Worm (Caenorhabditis elegans) whole organism, late embryonic: Measurements from ENCODE around the gene twk-24.
A peak's percentile ranks its signal among the peaks of the same experiment; 100 is the strongest.

ENCODE experiments used
- C38D4.7 ChIP-seq: fragments of 200-800 bp; sonication (Bioruptor generic); optimal IDR thresholded peaks from 2 replicates; lab custom pipeline; 2018; ENCODE audit warnings: mild to moderate bottlenecking, missing genetic modification characterization, moderate library complexity, missing compliant biosample characterization
- F13H6.1 ChIP-seq: sonication (generic microtip); optimal IDR thresholded peaks from 2 replicates; lab custom pipeline; 2016; ENCODE audit warnings: missing genetic modification characterization, missing compliant biosample characterization
- K02D7.2 ChIP-seq: sonication (generic microtip); optimal IDR thresholded peaks from 2 replicates; lab custom pipeline; 2017; ENCODE audit warnings: mild to moderate bottlenecking, missing genetic modification characterization, missing compliant biosample characterization
- T23F11.4 ChIP-seq: fragments of 200-800 bp; sonication (Bioruptor generic); optimal IDR thresholded peaks from 2 replicates; lab custom pipeline; 2018; ENCODE audit warnings: mild to moderate bottlenecking, missing genetic modification characterization, missing compliant biosample characterization
- Y22D7AL.16 ChIP-seq: sonication (generic microtip); optimal IDR thresholded peaks from 2 replicates; lab custom pipeline; 2016; ENCODE audit warnings: missing genetic modification characterization, missing compliant biosample characterization
- ahr-1 ChIP-seq: sonication (generic microtip); optimal IDR thresholded peaks from 2 replicates; lab custom pipeline; 2016; ENCODE audit warnings: missing genetic modification characterization, missing compliant biosample characterization
- ama-1 ChIP-seq: fragments of 150-350 bp; optimal IDR thresholded peaks from 2 replicates; lab custom pipeline; 2014
- ceh-14 ChIP-seq: sonication (generic microtip); optimal IDR thresholded peaks from 2 replicates; lab custom pipeline; 2016; ENCODE audit warnings: missing genotype, missing genetic modification characterization, missing compliant biosample characterization
- ceh-18 ChIP-seq: sonication (generic microtip); optimal IDR thresholded peaks from 2 replicates; lab custom pipeline; 2016; ENCODE audit warnings: missing genetic modification characterization, missing compliant biosample characterization
- ceh-19 ChIP-seq: fragments of 200-800 bp; sonication (Bioruptor generic); optimal IDR thresholded peaks from 2 replicates; lab custom pipeline; 2018; ENCODE audit warnings: mild to moderate bottlenecking, missing genetic modification characterization, missing compliant biosample characterization
- ceh-2 ChIP-seq: sonication (generic microtip); optimal IDR thresholded peaks from 2 replicates; lab custom pipeline; 2016; ENCODE audit warnings: missing genotype, missing genetic modification characterization, missing compliant biosample characterization
- ceh-22 ChIP-seq: sonication (generic microtip); optimal IDR thresholded peaks from 2 replicates; lab custom pipeline; 2017; ENCODE audit warnings: missing biosample characterization, missing genetic modification characterization
- ceh-24 ChIP-seq: sonication (generic microtip); optimal IDR thresholded peaks from 2 replicates; lab custom pipeline; 2016; ENCODE audit warnings: mild to moderate bottlenecking, missing genetic modification characterization, missing compliant biosample characterization
- ceh-30 ChIP-seq: fragments of 150-350 bp; optimal IDR thresholded peaks from 2 replicates; lab custom pipeline; 2014; ENCODE audit warnings: missing biosample characterization, missing genetic modification characterization
- ceh-31 ChIP-seq: sonication (generic microtip); optimal IDR thresholded peaks from 2 replicates; lab custom pipeline; 2016; ENCODE audit warnings: missing genetic modification characterization, missing compliant biosample characterization
- ceh-34 ChIP-seq: sonication (generic microtip); optimal IDR thresholded peaks from 2 replicates; lab custom pipeline; 2016; ENCODE audit warnings: mild to moderate bottlenecking, missing genetic modification characterization, missing compliant biosample characterization
- ceh-45 ChIP-seq: fragments of 200-800 bp; sonication (Bioruptor generic); IDR thresholded peaks from 2 replicates; pipeline ENCODE4 v1.3.6; 2022; ENCODE audit warnings: missing genetic modification reagents, missing genetic modification characterization, missing compliant biosample characterization
- ceh-48 ChIP-seq: sonication (generic microtip); optimal IDR thresholded peaks from 2 replicates; lab custom pipeline; 2016; ENCODE audit warnings: missing genetic modification characterization, inconsistent platforms, missing compliant biosample characterization
- ceh-6 ChIP-seq: fragments of 200-800 bp; sonication (Bioruptor generic); optimal IDR thresholded peaks from 2 replicates; lab custom pipeline; 2018; ENCODE audit warnings: mild to moderate bottlenecking, missing genetic modification characterization, missing compliant biosample characterization
- ceh-9 ChIP-seq: sonication (generic microtip); optimal IDR thresholded peaks from 2 replicates; lab custom pipeline; 2016; ENCODE audit warnings: mild to moderate bottlenecking, missing genetic modification characterization, inconsistent platforms, missing compliant biosample characterization
- dmd-4 ChIP-seq: sonication (generic microtip); optimal IDR thresholded peaks from 2 replicates; lab custom pipeline; 2016; ENCODE audit warnings: borderline replicate concordance, missing genetic modification characterization, missing compliant biosample characterization
- dve-1 ChIP-seq: sonication (generic microtip); optimal IDR thresholded peaks from 2 replicates; lab custom pipeline; 2017; ENCODE audit warnings: antibody characterized with exemption, mild to moderate bottlenecking, missing genetic modification characterization, missing compliant biosample characterization
- elt-2 ChIP-seq: sonication (generic microtip); optimal IDR thresholded peaks from 2 replicates; lab custom pipeline; 2016; ENCODE audit warnings: missing genetic modification reagents, missing genetic modification characterization, missing compliant biosample characterization
- elt-4 ChIP-seq: sonication (generic microtip); optimal IDR thresholded peaks from 2 replicates; lab custom pipeline; 2016; ENCODE audit warnings: missing genetic modification characterization, missing compliant biosample characterization
- ets-4 ChIP-seq: sonication (generic microtip); optimal IDR thresholded peaks from 2 replicates; lab custom pipeline; 2016; ENCODE audit warnings: missing genetic modification characterization, missing compliant biosample characterization
- eyg-1 ChIP-seq: sonication (generic microtip); optimal IDR thresholded peaks from 2 replicates; lab custom pipeline; 2016; ENCODE audit warnings: missing genotype, missing genetic modification characterization, missing compliant biosample characterization
- fax-1 ChIP-seq: sonication (generic microtip); optimal IDR thresholded peaks from 2 replicates; lab custom pipeline; 2016; ENCODE audit warnings: missing genotype, missing genetic modification characterization, missing compliant biosample characterization
- fkh-10 ChIP-seq: fragments of 150-350 bp; optimal IDR thresholded peaks from 2 replicates; lab custom pipeline; 2014; ENCODE audit warnings: missing biosample characterization, missing genetic modification reagents, missing genetic modification characterization
- fkh-6 ChIP-seq: sonication (generic microtip); optimal IDR thresholded peaks from 2 replicates; lab custom pipeline; 2016; ENCODE audit warnings: missing genetic modification characterization, missing compliant biosample characterization
- gmeb-2 ChIP-seq: sonication (generic microtip); optimal IDR thresholded peaks from 2 replicates; lab custom pipeline; 2016; ENCODE audit warnings: missing genetic modification characterization, inconsistent platforms, missing compliant biosample characterization
- hlh-13 ChIP-seq: fragments of 200-800 bp; sonication (Bioruptor generic); optimal IDR thresholded peaks from 2 replicates; lab custom pipeline; 2018; ENCODE audit warnings: mild to moderate bottlenecking, missing genetic modification characterization, missing compliant biosample characterization
- hlh-15 ChIP-seq: sonication (generic microtip); optimal IDR thresholded peaks from 2 replicates; lab custom pipeline; 2016; ENCODE audit warnings: missing genetic modification characterization, missing compliant biosample characterization
- hlh-30 ChIP-seq: sonication (generic microtip); optimal IDR thresholded peaks from 2 replicates; lab custom pipeline; 2017; ENCODE audit warnings: antibody characterized with exemption, missing genetic modification characterization, missing compliant biosample characterization; ENCODE audit not compliant: insufficient read depth
- hlh-6 ChIP-seq: sonication (generic microtip); optimal IDR thresholded peaks from 2 replicates; lab custom pipeline; 2016; ENCODE audit warnings: missing genotype, missing genetic modification characterization, missing compliant biosample characterization
- lin-11 ChIP-seq: fragments of 200-800 bp; sonication (Bioruptor generic); optimal IDR thresholded peaks from 2 replicates; lab custom pipeline; 2018; ENCODE audit warnings: mild to moderate bottlenecking, missing genetic modification characterization, missing compliant biosample characterization
- madf-2 ChIP-seq: sonication (generic microtip); optimal IDR thresholded peaks from 2 replicates; lab custom pipeline; 2017; ENCODE audit warnings: missing genetic modification characterization, missing compliant biosample characterization
- nhr-11 ChIP-seq: fragments of 150-350 bp; optimal IDR thresholded peaks from 2 replicates; lab custom pipeline; 2014; ENCODE audit warnings: missing biosample characterization, missing genetic modification characterization
- nhr-232 ChIP-seq: sonication (generic microtip); optimal IDR thresholded peaks from 2 replicates; lab custom pipeline; 2016; ENCODE audit warnings: missing genetic modification characterization, missing compliant biosample characterization
- odd-2 ChIP-seq: sonication (generic microtip); optimal IDR thresholded peaks from 2 replicates; lab custom pipeline; 2017; ENCODE audit warnings: antibody characterized with exemption, mild to moderate bottlenecking, missing genetic modification characterization, missing compliant biosample characterization
- pax-1 ChIP-seq: fragments of 150-350 bp; optimal IDR thresholded peaks from 2 replicates; lab custom pipeline; 2014; ENCODE audit warnings: missing biosample characterization, missing genetic modification characterization
- pha-4 ChIP-seq: fragments of 150-350 bp; optimal IDR thresholded peaks from 2 replicates; lab custom pipeline; 2018; ENCODE audit warnings: missing biosample characterization, missing genetic modification reagents, missing genetic modification characterization
- pqm-1 ChIP-seq: sonication (generic microtip); optimal IDR thresholded peaks from 2 replicates; lab custom pipeline; 2016; ENCODE audit warnings: missing genetic modification characterization, missing compliant biosample characterization
- sox-2 ChIP-seq: fragments of 200-800 bp; sonication (Bioruptor generic); IDR thresholded peaks from 2 replicates; pipeline ENCODE4 v1.3.6; 2022; ENCODE audit warnings: missing genetic modification reagents, missing genetic modification characterization, missing compliant biosample characterization
- syd-9 ChIP-seq: sonication (generic microtip); optimal IDR thresholded peaks from 2 replicates; lab custom pipeline; 2016; ENCODE audit warnings: mild to moderate bottlenecking, missing genetic modification characterization, moderate library complexity, missing compliant biosample characterization
- tbx-2 ChIP-seq: sonication (generic microtip); optimal IDR thresholded peaks from 2 replicates; lab custom pipeline; 2016; ENCODE audit warnings: missing genetic modification characterization, missing compliant biosample characterization
- tbx-7 ChIP-seq: sonication (generic microtip); optimal IDR thresholded peaks from 2 replicates; lab custom pipeline; 2016; ENCODE audit warnings: missing genotype, missing genetic modification characterization, missing compliant biosample characterization
- ttx-3 ChIP-seq: sonication (generic microtip); optimal IDR thresholded peaks from 2 replicates; lab custom pipeline; 2016; ENCODE audit warnings: missing genetic modification reagents, missing genetic modification characterization, missing compliant biosample characterization
- unc-3 ChIP-seq, 2 experiments: fragments of 200-800 bp in 1 of 2; sonication (Bioruptor generic) in 1 of 2; sonication (generic microtip) in 1 of 2; conservative IDR thresholded peaks in 1 of 2; optimal IDR thresholded peaks in 1 of 2; 2 replicates each; pipeline versions ENCODE4 v1.3.6 to Lab custom; 2016 to 2022; ENCODE audit warnings: missing compliant biosample characterization in 2 of 2, missing genetic modification characterization in 2 of 2, missing genetic modification reagents in 1 of 2
- unc-42 ChIP-seq: sonication (generic microtip); optimal IDR thresholded peaks from 2 replicates; lab custom pipeline; 2016; ENCODE audit warnings: missing genotype, missing genetic modification characterization, missing compliant biosample characterization
- unc-55 ChIP-seq: sonication (generic microtip); optimal IDR thresholded peaks from 2 replicates; lab custom pipeline; 2017; ENCODE audit warnings: missing biosample characterization, missing genetic modification reagents, missing genetic modification characterization
- zip-5 ChIP-seq: sonication (generic microtip); optimal IDR thresholded peaks from 2 replicates; lab custom pipeline; 2016; ENCODE audit warnings: missing genetic modification characterization, missing compliant biosample characterization
- ztf-16 ChIP-seq: sonication (generic microtip); optimal IDR thresholded peaks from 2 replicates; lab custom pipeline; 2017; ENCODE audit warnings: missing genetic modification characterization, missing compliant biosample characterization

twk-24 gene

DNA sequence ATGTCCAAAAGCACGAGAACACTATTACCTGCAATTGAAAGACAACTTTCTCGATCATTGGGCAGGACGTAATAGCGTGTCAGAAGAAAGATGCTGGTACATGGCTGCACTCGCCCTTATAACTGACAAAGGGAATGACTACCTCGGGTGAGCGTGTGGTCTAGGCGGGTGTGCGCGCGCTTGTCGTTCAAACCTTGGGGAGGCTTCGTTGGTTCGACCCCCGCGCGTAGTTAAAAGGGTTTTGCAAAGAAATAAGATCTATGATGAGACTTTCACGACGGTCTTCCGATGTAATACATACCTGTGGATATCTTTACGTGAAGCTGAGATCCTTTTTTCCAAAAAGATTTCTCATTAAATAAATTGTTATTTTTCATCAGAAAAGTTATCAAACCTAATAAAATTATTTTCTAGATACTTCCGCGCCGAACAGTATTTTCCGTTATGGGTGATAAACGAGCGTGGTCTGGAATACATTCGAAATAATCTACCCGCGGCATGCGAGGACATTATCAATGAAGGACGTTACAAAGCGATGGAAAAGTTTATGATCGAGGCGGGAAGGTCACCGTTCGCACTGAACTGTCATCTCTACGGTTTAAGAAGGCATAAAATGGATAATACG is 34.4 kb upstream of the twk-24 start:
- TF ChIP-seq zip-5 (peak; percentile 98), unc-55 (peak; percentile 30), ceh-30 (tag; lab: Kevin White, UChicago) (peak; percentile 93), ceh-45 (GFP tag; lab: Robert Waterston, UW) (peak; percentile 100), ceh-24 (peak; percentile 99), tbx-2 (tag; lab: Kevin White, UChicago) (peak; percentile 99), ama-1 (lab: Kevin White, UChicago) (peak; percentile 80), pax-1 (tag; lab: Kevin White, UChicago) (peak; percentile 29), Y22D7AL.16 (tag; lab: Kevin White, UChicago) (peak; percentile 99), ceh-19 (GFP tag; lab: Kevin White, UChicago) (peak; percentile 100), unc-42 (tag; lab: Kevin White, UChicago) (peak; percentile 95), ets-4 (tag; lab: Kevin White, UChicago) (peak; percentile 98), hlh-30 (tag; lab: Kevin White, UChicago) (peak; percentile 92), ceh-6 (GFP tag; lab: Kevin White, UChicago) (peak; percentile 100), C38D4.7 (GFP tag; lab: Kevin White, UChicago) (peak; percentile 98), ttx-3 (tag; lab: Kevin White, UChicago) (peak; percentile 99), elt-4 (tag; lab: Kevin White, UChicago) (peak; percentile 99), hlh-13 (GFP tag; lab: Kevin White, UChicago) (peak; percentile 100), F13H6.1 (peak; percentile 99), gmeb-2 (tag; lab: Kevin White, UChicago) (peak; percentile 100), ceh-22 (peak; percentile 94), unc-3 (GFP tag; conservative IDR thresholded peaks at IDR 0.05; lab: Robert Waterston, UW) (peak; percentile 100), unc-3 (tag; optimal IDR thresholded peaks at IDR 0.05; lab: Kevin White, UChicago) (peak; percentile 100), dve-1 (tag; lab: Kevin White, UChicago) (peak; percentile 99), lin-11 (tag; lab: Kevin White, UChicago) (peak; percentile 98), ceh-2 (tag; lab: Kevin White, UChicago) (peak; percentile 100), ceh-34 (tag; lab: Kevin White, UChicago) (peak; percentile 100), syd-9 (tag; lab: Kevin White, UChicago) (peak; percentile 99), dmd-4 (peak; percentile 99), pha-4 (no peak), hlh-6 (tag; lab: Kevin White, UChicago) (peak; percentile 100), ceh-9 (tag; lab: Kevin White, UChicago) (peak; percentile 100), nhr-11 (no peak), T23F11.4 (GFP tag; lab: Kevin White, UChicago) (peak; percentile 100), sox-2 (peak; percentile 98), nhr-232 (peak; percentile 100), ahr-1 (tag; lab: Kevin White, UChicago) (peak; percentile 99), eyg-1 (tag; lab: Kevin White, UChicago) (peak; percentile 100), fkh-10 (GFP tag; lab: Kevin White, UChicago) (peak; percentile 97), pqm-1 (tag; lab: Kevin White, UChicago) (peak; percentile 99), odd-2 (tag; lab: Kevin White, UChicago) (peak; percentile 94), ceh-18 (tag; lab: Kevin White, UChicago) (peak; percentile 99), ceh-48 (tag; lab: Kevin White, UChicago) (peak; percentile 100), madf-2 (peak; percentile 99), fkh-6 (tag; lab: Kevin White, UChicago) (peak; percentile 99), K02D7.2 (tag; lab: Kevin White, UChicago) (peak; percentile 100), ceh-14 (tag; lab: Kevin White, UChicago) (peak; percentile 99), ceh-31 (peak; percentile 98), ztf-16 (tag; lab: Kevin White, UChicago) (peak; percentile 100), elt-2 (tag; lab: Kevin White, UChicago) (peak; percentile 100), hlh-15 (tag; lab: Kevin White, UChicago) (peak; percentile 100), fax-1 (tag; lab: Kevin White, UChicago) (peak; percentile 99), tbx-7 (tag; lab: Kevin White, UChicago) (peak; percentile 95)
